Worm (Caenorhabditis elegans) whole organism, L4 larva: ENCODE measurements around the gene lys-8.

Experiments used
- Y75B8A.6 ChIP-seq: fragments of 200-800 bp; sonication (Bioruptor generic); IDR thresholded peaks from 2 replicates; pipeline ENCODE4 v1.3.6; 2022; ENCODE audit warnings: missing genetic modification reagents, missing genetic modification characterization, missing compliant biosample characterization
- dmd-8 ChIP-seq: fragments of 200-800 bp; sonication (Bioruptor generic); IDR thresholded peaks from 2 replicates; pipeline ENCODE4 v1.3.6; 2022; ENCODE audit warnings: missing genetic modification characterization, missing compliant biosample characterization
- madf-5 ChIP-seq, 2 experiments: fragments of 200-800 bp; sonication (Bioruptor generic); IDR thresholded peaks; 2 replicates each; pipeline ENCODE4 v1.3.6; 2022; ENCODE audit warnings: missing compliant biosample characterization in 2 of 2, missing genetic modification characterization in 2 of 2
- nhr-111 ChIP-seq: fragments of 200-800 bp; sonication (Bioruptor generic); optimal IDR thresholded peaks from 2 replicates; lab custom pipeline; 2018; ENCODE audit warnings: mild to moderate bottlenecking, missing genetic modification characterization, missing compliant biosample characterization
- nhr-25 ChIP-seq: sonication (generic microtip); optimal IDR thresholded peaks from 2 replicates; lab custom pipeline; 2017; ENCODE audit warnings: missing genetic modification characterization, mild to moderate bottlenecking, missing compliant biosample characterization, antibody characterized with exemption, moderate library complexity, borderline replicate concordance; ENCODE audit not compliant: insufficient read depth
- nhr-76 ChIP-seq: fragments of 150-350 bp; optimal IDR thresholded peaks from 2 replicates; lab custom pipeline; 2014; ENCODE audit warnings: missing biosample characterization, missing genetic modification characterization
- rbr-2 ChIP-seq: sonication (generic microtip); optimal IDR thresholded peaks from 2 replicates; lab custom pipeline; 2016; ENCODE audit warnings: missing genotype, missing genetic modification characterization, missing compliant biosample characterization

DNA sequence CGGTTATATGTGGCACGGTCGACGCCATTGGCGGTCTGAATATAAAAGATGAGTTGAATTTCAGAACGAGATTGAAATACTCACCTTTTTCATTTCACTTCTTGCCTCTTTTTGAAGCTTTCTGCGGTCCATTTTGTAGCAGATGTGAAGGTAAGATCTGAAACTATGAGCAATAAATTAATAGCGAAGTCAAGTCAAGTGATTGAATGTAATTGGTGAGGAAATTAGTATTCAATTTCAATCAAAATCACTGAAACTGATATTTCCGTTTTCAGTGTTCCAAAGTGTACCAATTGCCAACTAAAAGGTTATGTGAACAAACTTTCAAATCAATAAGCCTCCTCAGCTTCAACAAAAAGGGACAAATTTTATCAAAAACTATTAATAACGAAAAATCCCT, 44.3 kb upstream of the lys-8 start, which contains the start of gene C17C3.24:
- TF ChIP-seq rbr-2 (tag; lab: Kevin White, UChicago) (no peak), nhr-25 (tag; lab: Kevin White, UChicago) (no peak), dmd-8 (GFP tag; lab: Robert Waterston, UW) (no peak), nhr-111 (GFP tag; lab: Kevin White, UChicago) (no peak), Y75B8A.6 (GFP tag; lab: Robert Waterston, UW) (no peak), nhr-76 (tag; lab: Kevin White, UChicago) (no peak), madf-5 (GFP tag; IDR thresholded peaks at IDR 0.05; lab: Robert Waterston, UW) (no peak)
